Comparison of ENCODE assay signal across 1 worm cellular context in the genomic region with DNA sequence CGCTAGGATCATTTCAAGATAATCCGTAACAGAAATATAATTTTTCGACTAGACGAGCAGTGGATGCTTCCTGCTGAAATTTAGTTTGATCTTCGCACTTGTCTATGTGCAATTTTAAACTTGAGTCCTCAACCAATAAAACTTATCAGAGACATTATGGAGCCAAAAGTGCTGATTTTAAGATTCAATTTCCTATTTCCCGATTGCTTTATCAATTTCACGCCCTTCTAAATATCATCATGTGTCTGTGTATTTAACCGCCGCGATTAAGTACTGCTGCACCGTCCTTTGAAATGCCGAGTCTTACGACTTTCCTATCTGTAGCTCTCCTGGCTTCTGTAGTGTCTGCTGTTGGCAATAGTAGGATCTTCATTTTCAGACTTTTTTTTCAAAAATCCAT.
TF ChIP-seq lines count a peak whose summit lies in the region.

Gene C32H11.4 (plus strand): TSS at position 238 of the 400 bp plus-strand sequence.

TF ChIP-seq in whole organism, L4 larva, 104 proteins besides CTCF, POLR2A, EP300 and RAD21 (continued from another document):
- TF ChIP-seq T26A8.4 (GFP tag; IDR thresholded peaks at IDR 0.05; lab: Robert Waterston, UW) (no peak), hlh-11 (tag; optimal IDR thresholded peaks at IDR 0.05; lab: Kevin White, UChicago) (peak; percentile 46), daf-16 (GFP tag; optimal IDR thresholded peaks at IDR 0.05; lab: Kevin White, UChicago) (no peak), daf-16 (tag; optimal IDR thresholded peaks at IDR 0.05; lab: Kevin White, UChicago) (peak; percentile 64), lim-7 (GFP tag; IDR thresholded peaks at IDR 0.05; lab: Robert Waterston, UW) (no peak), hif-1 (tag; optimal IDR thresholded peaks at IDR 0.05; lab: Kevin White, UChicago) (no peak), mes-2 (tag; optimal IDR thresholded peaks at IDR 0.05; lab: Kevin White, UChicago; ENCODE audit: poor library complexity, severe bottlenecking) (no peak), nhr-48 (tag; optimal IDR thresholded peaks at IDR 0.05; lab: Kevin White, UChicago) (peak; percentile 67), nhr-10 (tag; optimal IDR thresholded peaks at IDR 0.05; lab: Kevin White, UChicago) (no peak), duxl-1 (tag; optimal IDR thresholded peaks at IDR 0.05; lab: Kevin White, UChicago; ENCODE audit: poor library complexity) (no peak), unc-130 (GFP tag; optimal IDR thresholded peaks at IDR 0.05; lab: Kevin White, UChicago) (no peak), lin-38 (GFP tag; IDR thresholded peaks at IDR 0.05; lab: Robert Waterston, UW) (no peak), mep-1 (tag; optimal IDR thresholded peaks at IDR 0.05; lab: Kevin White, UChicago) (no peak), D1046.2 (GFP tag; IDR thresholded peaks at IDR 0.05; lab: Robert Waterston, UW) (no peak), snpc-4 (tag; optimal IDR thresholded peaks at IDR 0.05; lab: Kevin White, UChicago) (no peak), nhr-102 (tag; optimal IDR thresholded peaks at IDR 0.05; lab: Kevin White, UChicago) (no peak), nhr-25 (tag; optimal IDR thresholded peaks at IDR 0.05; lab: Kevin White, UChicago; ENCODE audit: borderline replicate concordance, insufficient read depth) (no peak), tra-1 (GFP tag; IDR thresholded peaks at IDR 0.05; lab: Robert Waterston, UW) (no peak), saeg-2 (GFP tag; IDR thresholded peaks at IDR 0.05; lab: Robert Waterston, UW) (no peak), pqm-1 (tag; optimal IDR thresholded peaks at IDR 0.05; lab: Kevin White, UChicago) (peak; percentile 73)
